Fruit fly (Drosophila melanogaster): ENCODE measurements around the gene CG13044.

CG13044 gene

DNA sequence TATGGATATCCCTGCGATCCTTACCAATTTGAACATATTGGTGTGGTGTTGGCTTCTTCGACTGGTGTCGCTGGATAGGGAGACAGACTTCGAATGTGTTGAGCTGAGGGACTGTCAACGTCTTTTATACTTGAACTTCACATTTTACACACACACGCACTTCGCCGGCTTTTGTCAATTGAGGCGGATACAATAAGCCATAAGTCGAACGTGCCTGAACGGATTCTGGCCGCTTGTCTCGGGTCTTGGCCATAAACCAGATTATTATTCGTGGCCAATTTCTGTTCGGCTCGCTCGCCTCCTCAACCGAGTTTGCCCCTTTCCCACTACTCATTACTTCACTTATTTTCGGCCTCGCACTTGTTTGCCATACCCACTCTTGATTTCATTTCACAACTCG is at the start of gene CG13044:
Gene CG13044, minus strand, starts transcription at position 101 of the 400 bp plus-strand sequence.
- TF ChIP-seq acj6 (GFP tag; optimal IDR thresholded peaks at IDR 0.05): no peak
- TF ChIP-seq Blimp-1 (GFP tag; optimal IDR thresholded peaks at IDR 0.05): peak; percentile 41

DNA sequence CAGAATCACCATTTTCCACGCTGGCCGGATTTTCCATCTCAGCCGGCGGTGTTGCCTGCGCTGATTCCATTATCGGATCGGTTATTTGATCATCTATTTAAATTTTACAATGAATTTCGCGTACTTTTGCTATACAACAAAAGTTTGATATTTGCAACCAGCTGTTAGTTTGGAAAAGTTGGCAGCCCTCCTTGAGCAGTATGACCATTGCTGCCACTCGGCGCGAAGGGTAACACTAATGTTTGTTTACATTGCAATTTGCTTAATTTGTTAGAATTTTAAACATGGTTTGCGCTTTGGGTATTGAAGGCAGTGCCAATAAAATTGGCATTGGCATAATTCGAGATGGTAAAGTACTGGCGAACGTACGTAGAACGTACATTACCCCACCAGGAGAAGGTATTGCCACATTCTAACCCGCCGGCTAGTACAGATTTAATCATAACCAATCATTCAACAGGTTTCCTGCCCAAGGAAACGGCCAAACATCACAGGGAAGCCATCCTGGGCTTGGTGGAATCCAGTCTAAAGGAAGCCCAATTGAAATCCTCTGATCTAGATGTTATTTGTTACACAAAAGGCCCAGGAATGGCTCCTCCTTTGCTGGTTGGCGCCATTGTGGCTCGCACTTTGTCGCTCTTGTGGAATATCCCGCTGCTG is 48.9 kb upstream of the CG13044 start, which contains the start of the genes Golgin104 and Tcs3:
Gene Golgin104, minus strand, starts transcription at position 182 of the 660 bp plus-strand sequence.
Gene Tcs3, plus strand, starts transcription at position 222 of the 660 bp plus-strand sequence.
- TF ChIP-seq fkh (GFP tag; optimal IDR thresholded peaks at IDR 0.05) (peak; percentile 99), CG6854 (GFP tag; optimal IDR thresholded peaks at IDR 0.05) (no peak), Lpt (GFP tag; optimal IDR thresholded peaks at IDR 0.05) (no peak), pdm3 (GFP tag; optimal IDR thresholded peaks at IDR 0.05) (no peak), CG11294 (GFP tag; IDR thresholded peaks at IDR 0.05) (no peak)

DNA sequence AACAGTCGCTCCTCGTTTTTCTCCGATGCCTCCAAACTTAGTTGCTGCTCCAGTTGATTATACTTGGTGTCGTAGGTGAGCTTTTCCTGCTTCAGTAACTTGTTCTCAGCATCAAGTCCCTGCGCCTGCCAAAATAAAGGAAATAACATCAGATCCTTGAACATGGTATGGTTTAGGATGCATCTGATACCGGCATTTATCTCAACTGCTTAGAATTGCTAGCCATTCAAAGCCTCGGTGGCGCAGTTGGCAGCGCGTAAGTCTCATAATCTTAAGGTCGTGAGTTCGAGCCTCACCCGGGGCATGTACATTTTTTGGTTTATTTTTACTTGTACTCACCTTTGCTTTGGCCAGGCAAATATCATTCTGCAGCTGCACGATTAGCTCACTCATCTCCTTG is 46.7 kb upstream of the CG13044 start:
- no peak for TF ChIP-seq Sox14 (GFP tag; optimal IDR thresholded peaks at IDR 0.05)
- no peak for TF ChIP-seq CG11294 (GFP tag; IDR thresholded peaks at IDR 0.05)
- TF ChIP-seq fkh (GFP tag; optimal IDR thresholded peaks at IDR 0.05): no peak
- TF ChIP-seq acj6 (GFP tag; optimal IDR thresholded peaks at IDR 0.05): no peak
- no peak for TF ChIP-seq CG8119 (GFP tag; IDR thresholded peaks at IDR 0.05)
- TF ChIP-seq Ets96B (tag; optimal IDR thresholded peaks at IDR 0.05): no peak
- TF ChIP-seq net (GFP tag; optimal IDR thresholded peaks at IDR 0.05): no peak
- no peak for TF ChIP-seq vri (GFP tag; optimal IDR thresholded peaks at IDR 0.05)
- no peak for TF ChIP-seq CG7368 (GFP tag; optimal IDR thresholded peaks at IDR 0.05)
- no peak for TF ChIP-seq fd85E (GFP tag; optimal IDR thresholded peaks at IDR 0.05)
- no peak for TF ChIP-seq cyc (GFP tag; optimal IDR thresholded peaks at IDR 0.05)

DNA sequence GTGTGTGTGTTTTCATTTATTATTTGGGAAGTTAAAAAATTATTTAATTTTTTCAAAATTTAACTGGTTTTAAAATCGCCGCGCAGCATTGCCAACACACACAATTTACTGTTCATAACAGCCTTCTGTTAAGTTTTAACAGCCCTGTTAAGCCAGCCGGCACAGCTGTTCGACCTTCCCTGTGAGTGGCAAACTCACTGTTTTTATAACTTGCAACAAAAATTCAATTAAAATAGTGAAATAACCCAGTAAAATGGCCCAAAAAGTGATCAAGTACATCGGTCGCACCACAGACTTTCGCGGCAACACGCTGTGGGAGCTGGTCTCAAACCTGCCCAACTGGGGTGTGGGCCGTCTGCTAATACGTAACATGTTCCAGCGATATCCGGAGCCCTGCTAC is 44.9 kb upstream of the CG13044 start, which contains the start of gene mRpS34:
Gene mRpS34, plus strand, starts transcription at position 161 of the 400 bp plus-strand sequence.
- TF ChIP-seq CG1621 (tag; optimal IDR thresholded peaks at IDR 0.05) (no peak), CG32006 (GFP tag; optimal IDR thresholded peaks at IDR 0.05) (no peak), CG6854 (GFP tag; optimal IDR thresholded peaks at IDR 0.05) (no peak), Eip78C (GFP tag) (no peak), CG6163 (GFP tag; IDR thresholded peaks at IDR 0.05) (no peak), CG6808 (GFP tag; optimal IDR thresholded peaks at IDR 0.05) (no peak), cyc (GFP tag; optimal IDR thresholded peaks at IDR 0.05) (no peak), vri (GFP tag; optimal IDR thresholded peaks at IDR 0.05) (no peak), CG3919 (GFP tag; optimal IDR thresholded peaks at IDR 0.05) (no peak), Gug (GFP tag; IDR thresholded peaks at IDR 0.05) (no peak), eg (GFP tag; IDR thresholded peaks at IDR 0.05) (no peak)

DNA sequence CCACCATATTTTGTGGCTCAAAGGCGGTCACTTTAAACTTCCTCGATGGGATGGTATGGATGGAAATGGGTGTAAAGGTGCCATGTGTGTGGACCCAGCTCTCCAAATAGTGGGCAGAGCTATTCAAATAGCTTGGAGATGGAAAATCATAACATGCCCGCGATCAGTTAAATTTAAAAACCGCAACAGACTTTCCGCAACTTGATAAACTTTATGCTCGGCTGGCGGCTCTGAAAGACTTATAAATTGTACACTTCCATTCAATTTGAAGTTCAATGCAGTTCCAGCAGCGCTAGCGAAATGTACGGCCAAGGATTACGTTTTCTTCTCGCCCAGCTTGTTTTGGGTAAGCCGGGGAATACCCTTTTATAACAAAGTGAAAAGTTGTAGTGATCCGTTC is 43.0 kb upstream of the CG13044 start, which contains the start of gene CG33257:
Gene CG33257, plus strand, starts transcription at position 301 of the 400 bp plus-strand sequence.
- TF ChIP-seq topi (GFP tag; optimal IDR thresholded peaks at IDR 0.05) (no peak), pdm3 (GFP tag; optimal IDR thresholded peaks at IDR 0.05) (no peak), CG3032 (tag; optimal IDR thresholded peaks at IDR 0.05) (no peak), CG1621 (tag; optimal IDR thresholded peaks at IDR 0.05) (no peak), CG7368 (GFP tag; optimal IDR thresholded peaks at IDR 0.05) (no peak), CG11902 (GFP tag; optimal IDR thresholded peaks at IDR 0.05) (no peak), CG6276 (GFP tag; optimal IDR thresholded peaks at IDR 0.05) (no peak), OdsH (GFP tag; optimal IDR thresholded peaks at IDR 0.05) (no peak)

DNA sequence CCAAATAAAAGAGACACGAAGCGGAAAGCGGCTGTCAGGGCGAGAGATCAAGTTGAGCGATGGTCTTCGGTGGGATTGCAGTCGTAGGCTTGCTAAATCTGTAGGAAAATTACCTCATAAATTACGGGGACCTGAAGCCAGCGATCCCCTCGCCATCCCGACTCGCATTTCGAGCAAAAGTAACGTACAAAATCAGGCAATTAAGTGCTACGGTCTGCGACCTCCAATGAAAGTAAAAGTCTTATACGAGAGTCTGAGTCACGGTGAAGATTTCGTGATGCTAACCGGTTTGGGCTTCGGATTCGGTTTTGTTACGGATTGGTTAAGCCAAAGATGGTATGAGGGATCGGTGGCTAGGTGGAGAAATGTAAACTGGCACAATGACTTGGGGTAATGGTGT is 36.9 kb upstream of the CG13044 start:
- peak; percentile 90 for TF ChIP-seq Blimp-1 (GFP tag; optimal IDR thresholded peaks at IDR 0.05)
- no peak for TF ChIP-seq svp (GFP tag)

DNA sequence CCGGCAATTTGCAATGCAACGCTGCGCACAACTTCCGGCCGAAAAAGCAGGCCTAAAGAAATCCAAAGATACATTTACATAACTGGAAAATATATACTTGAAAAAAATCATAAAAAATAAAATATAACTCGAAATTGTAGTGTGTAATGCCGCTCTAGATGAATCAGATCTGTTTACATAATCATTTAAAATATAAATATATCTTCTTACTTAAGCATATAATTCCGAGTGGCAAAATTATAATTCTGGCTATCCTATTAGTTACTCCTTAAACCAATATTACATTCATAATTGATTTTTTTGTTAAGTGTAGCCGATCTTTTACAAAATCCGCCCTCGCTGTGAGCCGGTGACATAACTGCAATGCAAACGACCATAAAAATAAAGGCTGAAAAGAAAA is 36.5 kb upstream of the CG13044 start:
- TF ChIP-seq CG1621 (tag; optimal IDR thresholded peaks at IDR 0.05) (no peak), Ets96B (tag; optimal IDR thresholded peaks at IDR 0.05) (no peak), CG6276 (GFP tag; optimal IDR thresholded peaks at IDR 0.05) (no peak), CG6163 (GFP tag; IDR thresholded peaks at IDR 0.05) (peak; percentile 34; the same call in 1 of the 3 replicates), CG10631 (GFP tag; optimal IDR thresholded peaks at IDR 0.05) (no peak), Eip75B (GFP tag; optimal IDR thresholded peaks at IDR 0.05) (no peak), ss (GFP tag; optimal IDR thresholded peaks at IDR 0.05) (no peak), spab (GFP tag; optimal IDR thresholded peaks at IDR 0.05) (no peak), fd85E (GFP tag; optimal IDR thresholded peaks at IDR 0.05) (no peak), Smox (GFP tag; optimal IDR thresholded peaks at IDR 0.05) (no peak), CG11762 (GFP tag; optimal IDR thresholded peaks at IDR 0.05; ENCODE audit: insufficient read depth) (no peak), CG15336 (GFP tag; IDR thresholded peaks at IDR 0.05) (peak; percentile 69), CG7368 (GFP tag; optimal IDR thresholded peaks at IDR 0.05) (no peak), CG3032 (tag; optimal IDR thresholded peaks at IDR 0.05) (no peak), fd59A (GFP tag; optimal IDR thresholded peaks at IDR 0.05) (no peak), CG9139 (GFP tag; optimal IDR thresholded peaks at IDR 0.05) (no peak)

All from whole organism, prepupa.